Worm (Caenorhabditis elegans): Measurements from ENCODE around the gene Y51H4A.938.

DNA sequence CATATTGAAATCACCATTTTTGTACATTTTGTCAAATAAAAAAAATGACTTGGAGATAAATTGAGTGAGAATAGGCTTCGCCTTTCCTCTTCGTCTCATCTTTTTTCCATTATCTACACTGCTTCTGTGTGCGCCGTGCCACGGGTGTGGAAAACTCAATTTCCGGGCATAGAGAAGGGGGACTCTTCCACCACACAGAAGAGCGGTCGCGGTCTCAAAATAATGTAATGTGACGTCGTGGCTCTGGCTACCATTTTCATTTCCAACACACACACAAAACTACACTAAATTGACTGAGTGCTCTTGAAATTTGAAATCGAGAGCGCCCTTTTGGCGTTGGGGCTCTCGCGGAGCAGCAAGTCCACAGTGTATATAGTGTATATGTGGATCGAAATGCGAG, 13.0 kb downstream of the Y51H4A.938 start:
- TF ChIP-seq ceh-39 (tag; optimal IDR thresholded peaks at IDR 0.05), result no peak
- TF ChIP-seq ztf-11 (tag; optimal IDR thresholded peaks at IDR 0.05), result no peak
- TF ChIP-seq elt-1 (tag; optimal IDR thresholded peaks at IDR 0.05; ENCODE audit: borderline replicate concordance, insufficient read depth), result no peak
- TF ChIP-seq nhr-28 (tag; optimal IDR thresholded peaks at IDR 0.05), result no peak
- no peak for TF ChIP-seq lin-32 (GFP tag; optimal IDR thresholded peaks at IDR 0.05)
- no peak for TF ChIP-seq sptf-1 (tag; optimal IDR thresholded peaks at IDR 0.05)
- no peak for TF ChIP-seq blmp-1 (tag; optimal IDR thresholded peaks at IDR 0.05)
